Fruit fly (Drosophila melanogaster): ENCODE measurements around the gene Pino.

- TF ChIP-seq Crg-1 (GFP tag; optimal IDR thresholded peaks at IDR 0.05) (no peak), CG14711 (tag; optimal IDR thresholded peaks at IDR 0.05) (no peak), Clk (GFP tag; optimal IDR thresholded peaks at IDR 0.05) (no peak), cnc (optimal IDR thresholded peaks at IDR 0.05) (no peak), CG11617 (GFP tag; optimal IDR thresholded peaks at IDR 0.05) (no peak), bab1 (GFP tag; optimal IDR thresholded peaks at IDR 0.05) (no peak), CG1620 (GFP tag; optimal IDR thresholded peaks at IDR 0.05) (no peak), Hr96 (GFP tag; optimal IDR thresholded peaks at IDR 0.05) (no peak)
Observed at dm6 chr2L:1142730-1143281, 14.1 kb upstream of the Pino start, which contains the start of gene MFS3.

Measured in whole organism, adult.